Fruit fly (Drosophila melanogaster) Kc167 (cell line): ENCODE measurements around the gene Jon65Ai.

Experiments
- h ChIP-seq: fragments of >200 bp; optimal IDR thresholded peaks from 3 replicates; lab custom pipeline; 2018; ENCODE audit warnings: missing external identifiers
- psq ChIP-seq: fragments of >200 bp; optimal IDR thresholded peaks from 2 replicates; lab custom pipeline; 2017; ENCODE audit warnings: missing external identifiers

DNA sequence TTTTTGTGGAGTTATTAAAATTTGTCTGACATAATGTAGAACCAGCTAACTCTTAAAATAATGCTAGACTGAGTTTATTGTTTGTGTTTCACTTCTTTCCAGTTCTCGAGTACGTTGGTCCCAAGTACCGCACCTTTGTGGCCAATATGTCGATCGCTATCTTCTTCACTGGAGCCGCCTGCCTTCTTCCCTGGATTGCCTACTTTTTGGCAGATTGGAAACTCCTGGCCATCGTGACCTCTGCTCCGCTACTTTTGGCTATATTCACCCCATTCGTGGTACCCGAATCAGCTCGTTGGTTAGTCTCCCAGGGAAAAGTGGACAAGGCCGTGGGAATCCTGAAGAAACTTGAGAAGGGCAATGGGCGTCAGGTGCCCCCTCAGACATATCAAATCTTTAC, 15.9 kb upstream of the Jon65Ai start:
- TF ChIP-seq h (no peak), psq (lab: Kevin White, UChicago) (no peak)
